Comparison of ENCODE assay signal across 6 fruit fly cellular contexts in the genomic region with DNA sequence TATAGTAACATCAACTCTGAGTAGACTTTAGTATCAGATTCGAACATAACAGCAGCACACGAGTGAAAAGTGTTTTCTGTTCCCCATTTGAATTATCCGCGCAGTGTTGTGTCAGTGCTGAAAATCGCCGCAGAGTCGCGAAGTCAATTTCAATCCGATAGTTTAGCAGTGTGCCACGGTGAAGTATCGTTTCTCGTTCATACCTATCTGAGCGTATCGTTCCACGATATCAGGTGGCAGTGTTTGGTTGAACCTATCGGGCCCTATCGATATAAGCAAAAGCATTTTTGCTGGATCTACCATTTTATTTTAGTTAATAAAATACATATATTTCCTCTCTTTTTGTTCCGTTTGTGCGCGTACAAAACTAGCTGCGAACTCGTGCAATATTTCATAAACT.
A peak's percentile ranks its signal among the peaks of the same experiment; 100 is the strongest.
TF ChIP-seq lines count a peak whose summit lies in the region.

A gene (plus strand): TSS at position 53 of the 400 bp plus-strand sequence.

- TF ChIP-seq CTCF in S2 (optimal IDR thresholded peaks at IDR 0.05; lab: Kevin White, UChicago), result peak; percentile 9 to 47
- peak; percentile 54 for TF ChIP-seq CTCF in whole organism, embryonic (GFP tag; optimal IDR thresholded peaks at IDR 0.05; lab: Kevin White, UChicago)

TF ChIP-seq in whole organism, adult, 20 proteins besides CTCF, POLR2A, EP300 and RAD21 (continues in another document):
- TF ChIP-seq CG1620 (GFP tag; optimal IDR thresholded peaks at IDR 0.05; lab: Kevin White, UChicago), result peak; percentile 91
- TF ChIP-seq Clk (GFP tag; optimal IDR thresholded peaks at IDR 0.05; lab: Kevin White, UChicago), result peak; percentile 12
- peak; percentile 54 for TF ChIP-seq pad (GFP tag; optimal IDR thresholded peaks at IDR 0.05; lab: Kevin White, UChicago)
- no peak for TF ChIP-seq CG7045 (GFP tag; optimal IDR thresholded peaks at IDR 0.05; lab: Kevin White, UChicago)
- TF ChIP-seq bab1 (GFP tag; optimal IDR thresholded peaks at IDR 0.05; lab: Kevin White, UChicago), result peak; percentile 85
- TF ChIP-seq Crg-1 (GFP tag; optimal IDR thresholded peaks at IDR 0.05; lab: Kevin White, UChicago), result peak; percentile 84
- TF ChIP-seq toe (GFP tag; optimal IDR thresholded peaks at IDR 0.05; lab: Kevin White, UChicago), result peak; percentile 61
- TF ChIP-seq CG11617 (GFP tag; optimal IDR thresholded peaks at IDR 0.05; lab: Kevin White, UChicago), result no peak
- TF ChIP-seq Hr96 (GFP tag; optimal IDR thresholded peaks at IDR 0.05; lab: Kevin White, UChicago), result no peak
- TF ChIP-seq tj (GFP tag; optimal IDR thresholded peaks at IDR 0.05; lab: Kevin White, UChicago), result peak; percentile 60
- TF ChIP-seq CG33017 (tag; optimal IDR thresholded peaks at IDR 0.05; lab: Kevin White, UChicago), result no peak
- TF ChIP-seq Mnt (GFP tag; optimal IDR thresholded peaks at IDR 0.05; lab: Kevin White, UChicago), result peak; percentile 82
- TF ChIP-seq ovo (GFP tag; optimal IDR thresholded peaks at IDR 0.05; lab: Kevin White, UChicago), result peak; percentile 64
- TF ChIP-seq CG7101 (tag; optimal IDR thresholded peaks at IDR 0.05; lab: Kevin White, UChicago), result peak; percentile 80
- peak; percentile 35 for TF ChIP-seq cic (GFP tag; optimal IDR thresholded peaks at IDR 0.05; lab: Kevin White, UChicago)
- TF ChIP-seq kay (GFP tag; lab: Kevin White, UChicago; ENCODE audit: borderline replicate concordance), result no peak
- peak; percentile 36 for TF ChIP-seq CG14711 (tag; optimal IDR thresholded peaks at IDR 0.05; lab: Kevin White, UChicago)

TF ChIP-seq in whole organism, embryonic, 481 proteins besides CTCF, POLR2A, EP300 and RAD21 (continues in another document):
- TF ChIP-seq fd3F (GFP tag; optimal IDR thresholded peaks at IDR 0.05; lab: Kevin White, UChicago) (no peak), ewg (GFP tag; optimal IDR thresholded peaks at IDR 0.05; lab: Kevin White, UChicago) (peak; percentile 22), Fer2 (tag; optimal IDR thresholded peaks at IDR 0.05; lab: Kevin White, UChicago) (peak; percentile 3), grn (GFP tag; optimal IDR thresholded peaks at IDR 0.05; lab: Kevin White, UChicago) (no peak), HmgD (GFP tag; optimal IDR thresholded peaks at IDR 0.05; lab: Kevin White, UChicago) (peak; percentile 82), Meics (GFP tag; optimal IDR thresholded peaks at IDR 0.05; lab: Kevin White, UChicago) (peak; percentile 0), bsh (GFP tag; optimal IDR thresholded peaks at IDR 0.05; lab: Kevin White, UChicago) (peak in 1 of 2 experiments; percentile 6), Bteb2 (GFP tag; optimal IDR thresholded peaks at IDR 0.05; lab: Kevin White, UChicago) (peak; percentile 48), mam (GFP tag; optimal IDR thresholded peaks at IDR 0.05; lab: Kevin White, UChicago) (peak; percentile 80), da (GFP tag; optimal IDR thresholded peaks at IDR 0.05; lab: Kevin White, UChicago) (no peak), so (GFP tag; IDR thresholded peaks at IDR 0.05; lab: Robert Waterston, UW) (0 out of 3 replicates have a peak, but pooled peaks have one; percentile 36), trem (tag; optimal IDR thresholded peaks at IDR 0.05; lab: Kevin White, UChicago) (peak; percentile 76), CG12155 (GFP tag; optimal IDR thresholded peaks at IDR 0.05; lab: Kevin White, UChicago) (peak; percentile 88), CG30403 (GFP tag; optimal IDR thresholded peaks at IDR 0.05; lab: Kevin White, UChicago) (peak; percentile 63), MBD-R2 (GFP tag; IDR thresholded peaks at IDR 0.05; lab: Robert Waterston, UW) (peak; percentile 65; the same call in 1 of the 2 replicates), CG16813 (GFP tag; IDR thresholded peaks at IDR 0.05; lab: Robert Waterston, UW; ENCODE audit: partially characterized antibody) (peak; percentile 98)

TF ChIP-seq in whole organism, prepupa, 60 proteins besides CTCF, POLR2A, EP300 and RAD21 (continues in another document):
- TF ChIP-seq CG1621 (tag; optimal IDR thresholded peaks at IDR 0.05; lab: Kevin White, UChicago) (no peak), CG31627 (GFP tag; optimal IDR thresholded peaks at IDR 0.05; lab: Kevin White, UChicago) (peak; percentile 52), lz (GFP tag; optimal IDR thresholded peaks at IDR 0.05; lab: Kevin White, UChicago) (peak; percentile 58), fd85E (GFP tag; optimal IDR thresholded peaks at IDR 0.05; lab: Kevin White, UChicago) (no peak), CG11902 (GFP tag; optimal IDR thresholded peaks at IDR 0.05; lab: Kevin White, UChicago) (peak; percentile 29), CG11762 (GFP tag; optimal IDR thresholded peaks at IDR 0.05; lab: Kevin White, UChicago; ENCODE audit: insufficient read depth) (no peak), CG3919 (GFP tag; optimal IDR thresholded peaks at IDR 0.05; lab: Kevin White, UChicago) (peak; percentile 51), CG16779 (tag; optimal IDR thresholded peaks at IDR 0.05; lab: Kevin White, UChicago) (no peak), cyc (GFP tag; optimal IDR thresholded peaks at IDR 0.05; lab: Kevin White, UChicago) (peak; percentile 48), salr (GFP tag; optimal IDR thresholded peaks at IDR 0.05; lab: Kevin White, UChicago) (no peak), Hr38 (GFP tag; optimal IDR thresholded peaks at IDR 0.05; lab: Kevin White, UChicago) (no peak), net (GFP tag; optimal IDR thresholded peaks at IDR 0.05; lab: Kevin White, UChicago) (no peak), acj6 (GFP tag; optimal IDR thresholded peaks at IDR 0.05; lab: Kevin White, UChicago) (peak; percentile 17), dsx (GFP tag; optimal IDR thresholded peaks at IDR 0.05; lab: Kevin White, UChicago; ENCODE audit: poor library complexity, severe bottlenecking) (no peak), achi (GFP tag; optimal IDR thresholded peaks at IDR 0.05; lab: Kevin White, UChicago) (peak; percentile 21), CG6163 (GFP tag; IDR thresholded peaks at IDR 0.05; lab: Robert Waterston, UW) (no peak), eg (GFP tag; IDR thresholded peaks at IDR 0.05; lab: Robert Waterston, UW) (no peak), CG8119 (GFP tag; IDR thresholded peaks at IDR 0.05; lab: Robert Waterston, UW) (no peak)

TF ChIP-seq in whole organism, pupa, 21 proteins besides CTCF, POLR2A, EP300 and RAD21:
- TF ChIP-seq CG8301 (tag; optimal IDR thresholded peaks at IDR 0.05; lab: Kevin White, UChicago) (no peak), Ets98B (GFP tag; IDR thresholded peaks at IDR 0.05; lab: Robert Waterston, UW) (peak; percentile 58), EcR (GFP tag; optimal IDR thresholded peaks at IDR 0.05; lab: Kevin White, UChicago) (no peak), Pif1A (GFP tag; optimal IDR thresholded peaks at IDR 0.05; lab: Kevin White, UChicago) (no peak), CG10348 (GFP tag; IDR thresholded peaks at IDR 0.05; lab: Robert Waterston, UW) (no peak), CG4496 (GFP tag; IDR thresholded peaks at IDR 0.05; lab: Robert Waterston, UW) (no peak; the same call in 2 of the 3 replicates), CG8159 (tag; optimal IDR thresholded peaks at IDR 0.05; lab: Kevin White, UChicago) (peak; percentile 11), CG15710 (tag; optimal IDR thresholded peaks at IDR 0.05; lab: Kevin White, UChicago) (no peak), fd96Ca (GFP tag; IDR thresholded peaks at IDR 0.05; lab: Robert Waterston, UW) (peak; percentile 65; the same call in 2 of the 3 replicates), CG14655 (GFP tag; optimal IDR thresholded peaks at IDR 0.05; lab: Kevin White, UChicago) (no peak), CG13204 (GFP tag; optimal IDR thresholded peaks at IDR 0.05; lab: Kevin White, UChicago) (no peak)

TF ChIP-seq in whole organism, wandering third instar larva, 38 proteins besides CTCF, POLR2A, EP300 and RAD21 (continues in another document):
- no peak for TF ChIP-seq CG32264 (GFP tag; optimal IDR thresholded peaks at IDR 0.05; lab: Kevin White, UChicago)
- peak; percentile 54 for TF ChIP-seq br (GFP tag; optimal IDR thresholded peaks at IDR 0.05; lab: Kevin White, UChicago)
- TF ChIP-seq brk (GFP tag; optimal IDR thresholded peaks at IDR 0.05; lab: Kevin White, UChicago), result peak; percentile 41
- peak; percentile 78 for TF ChIP-seq h (GFP tag; optimal IDR thresholded peaks at IDR 0.05; lab: Kevin White, UChicago)
- peak; percentile 60 for TF ChIP-seq HLH106 (tag; optimal IDR thresholded peaks at IDR 0.05; lab: Kevin White, UChicago)
- peak; percentile 56 for TF ChIP-seq dsf (GFP tag; optimal IDR thresholded peaks at IDR 0.05; lab: Kevin White, UChicago; ENCODE audit: borderline replicate concordance)
- no peak for TF ChIP-seq Rel (GFP tag; optimal IDR thresholded peaks at IDR 0.05; lab: Kevin White, UChicago)
- peak; percentile 89 for TF ChIP-seq Rel (tag; optimal IDR thresholded peaks at IDR 0.05; lab: Kevin White, UChicago)
- TF ChIP-seq dmrt93B (GFP tag; optimal IDR thresholded peaks at IDR 0.05; lab: Kevin White, UChicago), result peak; percentile 34
- no peak for TF ChIP-seq Mio (GFP tag; optimal IDR thresholded peaks at IDR 0.05; lab: Kevin White, UChicago)
- peak; percentile 73 for TF ChIP-seq rgr (GFP tag; optimal IDR thresholded peaks at IDR 0.05; lab: Kevin White, UChicago)
- TF ChIP-seq CG9705 (GFP tag; optimal IDR thresholded peaks at IDR 0.05; lab: Kevin White, UChicago), result peak; percentile 42
- peak; percentile 28 for TF ChIP-seq sv (GFP tag; optimal IDR thresholded peaks at IDR 0.05; lab: Kevin White, UChicago)
- no peak for TF ChIP-seq Vsx2 (GFP tag; optimal IDR thresholded peaks at IDR 0.05; lab: Kevin White, UChicago; ENCODE audit: partially characterized antibody)
- TF ChIP-seq foxo (GFP tag; optimal IDR thresholded peaks at IDR 0.05; lab: Kevin White, UChicago), result peak in 1 of 2 experiments; percentile 77
- TF ChIP-seq Hr78 (GFP tag; optimal IDR thresholded peaks at IDR 0.05; lab: Kevin White, UChicago), result no peak
- TF ChIP-seq lola (GFP tag; optimal IDR thresholded peaks at IDR 0.05; lab: Kevin White, UChicago), result no peak
- peak; percentile 8 for TF ChIP-seq psq (GFP tag; optimal IDR thresholded peaks at IDR 0.05; lab: Kevin White, UChicago)
- no peak for TF ChIP-seq Dif (GFP tag; optimal IDR thresholded peaks at IDR 0.05; lab: Kevin White, UChicago; ENCODE audit: partially characterized antibody)
- TF ChIP-seq CrebA (GFP tag; optimal IDR thresholded peaks at IDR 0.05; lab: Kevin White, UChicago; ENCODE audit: borderline replicate concordance), result no peak
- peak; percentile 77 for TF ChIP-seq Jra (GFP tag; optimal IDR thresholded peaks at IDR 0.05; lab: Kevin White, UChicago)
- peak; percentile 41 for TF ChIP-seq GATAd (GFP tag; optimal IDR thresholded peaks at IDR 0.05; lab: Kevin White, UChicago)
- peak; percentile 90 for TF ChIP-seq tai (GFP tag; optimal IDR thresholded peaks at IDR 0.05; lab: Kevin White, UChicago)
- peak; percentile 11 for TF ChIP-seq jim (GFP tag; optimal IDR thresholded peaks at IDR 0.05; lab: Kevin White, UChicago)
- TF ChIP-seq Hnf4 (GFP tag; optimal IDR thresholded peaks at IDR 0.05; lab: Kevin White, UChicago), result peak; percentile 84
- peak; percentile 44 for TF ChIP-seq Sp1 (GFP tag; optimal IDR thresholded peaks at IDR 0.05; lab: Kevin White, UChicago)
- TF ChIP-seq Hr83 (GFP tag; optimal IDR thresholded peaks at IDR 0.05; lab: Kevin White, UChicago; ENCODE audit: poor library complexity, severe bottlenecking), result peak; percentile 94
- peak; percentile 47 for TF ChIP-seq ey (GFP tag; optimal IDR thresholded peaks at IDR 0.05; lab: Kevin White, UChicago)
